Worm (Caenorhabditis elegans): ENCODE results near the gene pnc-2.

Gene pnc-2

DNA sequence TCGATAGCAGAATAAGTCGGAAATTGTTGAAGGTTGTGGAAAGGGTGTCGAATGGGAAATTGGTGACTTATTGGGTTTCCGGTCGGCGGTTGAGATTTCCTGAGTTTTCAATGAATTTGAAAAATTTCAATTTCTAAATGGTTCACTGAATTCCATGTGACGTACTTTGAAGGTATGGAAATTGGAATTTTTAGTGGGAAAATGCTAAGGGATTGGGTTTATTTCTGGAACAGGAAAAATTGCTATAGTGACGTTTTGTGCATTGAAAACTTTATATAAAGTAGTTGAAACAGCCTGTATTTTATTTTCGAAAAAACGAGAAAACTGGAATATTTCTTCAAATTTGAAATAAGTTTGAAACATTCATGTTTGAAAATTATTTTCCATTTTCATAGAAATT is at the start of gene pnc-2:
pnc-2 (minus strand) TSS at position 101 of the 400 bp plus-strand sequence.
- TF ChIP-seq nhr-237 (tag; optimal IDR thresholded peaks at IDR 0.05) (no peak), egl-27 (tag; optimal IDR thresholded peaks at IDR 0.05) (no peak), sea-2 (GFP tag; optimal IDR thresholded peaks at IDR 0.05) (no peak), ztf-11 (tag; optimal IDR thresholded peaks at IDR 0.05) (no peak), mdl-1 (tag; optimal IDR thresholded peaks at IDR 0.05) (no peak), fkh-2 (tag; optimal IDR thresholded peaks at IDR 0.05) (no peak), lin-39 (tag; optimal IDR thresholded peaks at IDR 0.05) (no peak), ZK546.5 (tag; optimal IDR thresholded peaks at IDR 0.05) (no peak), mml-1 (tag; optimal IDR thresholded peaks at IDR 0.05) (no peak), nhr-11 (tag; optimal IDR thresholded peaks at IDR 0.05) (no peak), nhr-28 (tag; optimal IDR thresholded peaks at IDR 0.05) (no peak), nhr-25 (tag; optimal IDR thresholded peaks at IDR 0.05) (no peak), nhr-43 (tag; optimal IDR thresholded peaks at IDR 0.05; ENCODE audit: poor library complexity, severe bottlenecking) (no peak), hmg-11 (tag; optimal IDR thresholded peaks at IDR 0.05) (no peak), ama-1 (optimal IDR thresholded peaks at IDR 0.05) (no peak), pqm-1 (tag; optimal IDR thresholded peaks at IDR 0.05) (no peak), jun-1 (tag; optimal IDR thresholded peaks at IDR 0.05) (no peak), fkh-10 (GFP tag; optimal IDR thresholded peaks at IDR 0.05) (no peak), pha-4 (tag; optimal IDR thresholded peaks at IDR 0.05) (no peak), elt-3 (tag; optimal IDR thresholded peaks at IDR 0.05) (no peak)

DNA sequence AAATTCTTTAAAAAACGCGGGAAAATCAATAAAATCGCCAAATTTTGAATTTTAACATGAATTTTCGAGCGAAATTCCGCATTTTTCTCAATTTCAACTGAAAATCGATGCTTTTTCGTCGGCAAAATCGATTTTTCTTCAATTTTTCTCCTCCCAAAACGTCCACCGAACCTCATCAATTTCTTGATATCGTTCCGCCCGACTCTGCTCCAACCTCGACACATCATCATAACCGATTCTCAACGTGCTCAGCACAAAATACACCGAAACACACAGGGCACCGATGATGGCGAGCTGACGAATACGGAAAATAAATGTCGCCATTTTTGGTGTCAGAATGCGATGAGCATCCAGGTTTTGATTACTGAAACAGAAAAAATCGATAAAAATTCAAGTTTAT is 49.1 kb upstream of the pnc-2 start, which contains the start of gene Y41E3.1:
Y41E3.1 (minus strand) TSS at position 324 of the 400 bp plus-strand sequence.
- TF ChIP-seq nfya-1 (tag; optimal IDR thresholded peaks at IDR 0.05; ENCODE audit: insufficient read depth) (no peak), pha-4 (tag; optimal IDR thresholded peaks at IDR 0.05) (no peak), egl-27 (tag; optimal IDR thresholded peaks at IDR 0.05) (no peak), sea-2 (GFP tag; optimal IDR thresholded peaks at IDR 0.05) (no peak), nhr-11 (tag; optimal IDR thresholded peaks at IDR 0.05) (no peak), ceh-28 (tag; optimal IDR thresholded peaks at IDR 0.05) (no peak), hmg-11 (tag; optimal IDR thresholded peaks at IDR 0.05) (no peak), pqm-1 (tag; optimal IDR thresholded peaks at IDR 0.05) (no peak), mdl-1 (tag; optimal IDR thresholded peaks at IDR 0.05) (no peak), nhr-67 (tag; optimal IDR thresholded peaks at IDR 0.05) (no peak), nhr-23 (tag; optimal IDR thresholded peaks at IDR 0.05) (no peak), R02D3.7 (tag; optimal IDR thresholded peaks at IDR 0.05) (no peak), snpc-4 (tag; optimal IDR thresholded peaks at IDR 0.05) (no peak), fkh-10 (GFP tag; optimal IDR thresholded peaks at IDR 0.05) (no peak), ceh-16 (tag; optimal IDR thresholded peaks at IDR 0.05) (no peak), nhr-237 (tag; optimal IDR thresholded peaks at IDR 0.05) (no peak), zag-1 (tag; optimal IDR thresholded peaks at IDR 0.05) (no peak), skn-1 (tag; optimal IDR thresholded peaks at IDR 0.05) (no peak), elt-3 (tag; optimal IDR thresholded peaks at IDR 0.05) (no peak)

DNA sequence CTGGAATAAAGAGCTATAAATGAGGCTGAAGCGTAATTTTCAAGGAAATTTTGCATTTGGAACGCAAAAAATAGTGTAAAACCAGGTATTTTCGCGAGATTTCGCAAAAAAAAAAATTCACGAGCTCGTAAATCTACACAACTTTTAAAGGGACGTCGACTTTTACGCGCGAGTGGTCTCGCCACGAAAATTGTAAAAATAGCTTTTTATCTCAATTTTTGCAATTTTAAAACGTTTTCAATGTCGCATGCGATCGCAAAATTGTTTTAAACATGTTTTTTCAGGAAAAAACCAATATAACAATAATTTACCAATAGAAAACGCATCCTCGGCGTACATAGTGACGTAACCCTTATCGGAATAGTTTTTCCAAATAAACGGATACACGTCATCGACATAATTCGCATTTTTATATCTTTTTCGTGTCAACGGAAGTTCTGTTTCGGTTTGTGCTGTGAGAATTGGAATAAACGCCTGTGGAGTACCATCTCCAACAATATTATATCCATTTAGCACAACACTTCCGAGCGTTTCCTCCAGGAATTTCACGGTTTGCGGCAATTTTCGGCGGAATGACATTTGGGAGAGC is 47.3 kb upstream of the pnc-2 start:
- TF ChIP-seq aly-2 (tag; optimal IDR thresholded peaks at IDR 0.05) = peak; percentile 42
- no peak for TF ChIP-seq fkh-10 (GFP tag; optimal IDR thresholded peaks at IDR 0.05)
- TF ChIP-seq sea-2 (GFP tag; optimal IDR thresholded peaks at IDR 0.05) = no peak
- no peak for TF ChIP-seq jun-1 (tag; optimal IDR thresholded peaks at IDR 0.05)
- no peak for TF ChIP-seq nhr-28 (tag; optimal IDR thresholded peaks at IDR 0.05)
- TF ChIP-seq lin-15B (tag; optimal IDR thresholded peaks at IDR 0.05) = peak; percentile 12
- no peak for TF ChIP-seq egl-27 (tag; optimal IDR thresholded peaks at IDR 0.05)
- peak; percentile 5 for TF ChIP-seq pha-4 (tag; optimal IDR thresholded peaks at IDR 0.05)
- TF ChIP-seq R02D3.7 (tag; optimal IDR thresholded peaks at IDR 0.05) = peak; percentile 81

DNA sequence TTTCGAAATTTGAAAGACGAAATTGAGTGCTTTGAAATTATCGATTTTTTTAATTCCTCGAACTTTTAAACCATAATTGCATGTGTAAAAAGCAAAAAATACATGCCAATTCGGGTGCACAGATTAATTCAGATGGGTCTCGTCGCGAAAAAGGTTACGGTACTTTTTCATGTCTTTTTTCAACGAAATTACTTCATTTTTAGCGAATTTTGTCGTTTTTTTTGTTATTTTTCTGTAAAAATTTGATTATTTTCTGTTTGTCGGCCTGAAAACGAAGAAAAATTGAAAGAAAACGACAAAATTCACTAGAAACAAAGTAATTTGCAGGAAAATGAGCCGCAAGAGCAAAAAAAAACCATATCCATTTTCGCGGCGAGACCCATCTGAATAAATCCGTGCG is 45.4 kb upstream of the pnc-2 start:
- TF ChIP-seq mdl-1 (tag; optimal IDR thresholded peaks at IDR 0.05) (no peak), ceh-28 (tag; optimal IDR thresholded peaks at IDR 0.05) (peak; percentile 29)

ce11 chrIV:14953802-14954201 is 44.3 kb upstream of the pnc-2 start:
- no peak for TF ChIP-seq ceh-16 (tag; optimal IDR thresholded peaks at IDR 0.05)
- no peak for TF ChIP-seq egl-5 (tag; optimal IDR thresholded peaks at IDR 0.05)
- TF ChIP-seq ceh-28 (tag; optimal IDR thresholded peaks at IDR 0.05) = no peak
- TF ChIP-seq pha-4 (tag; optimal IDR thresholded peaks at IDR 0.05) = no peak

Measured in whole organism, L3 larva.